Fruit fly (Drosophila melanogaster) whole organism, adult: ENCODE measurements around the gene CG6330.
A peak's percentile ranks its signal among the peaks of the same experiment; 100 is the strongest.

Source experiments
- CG11617 ChIP-seq: fragments of 200-800 bp; sonication (Bioruptor generic); optimal IDR thresholded peaks from 2 replicates; lab custom pipeline; 2017; ENCODE audit warnings: mild to moderate bottlenecking, missing biosample characterization, missing genetic modification reagents, missing genetic modification characterization
- CG12768 ChIP-seq: fragments of 200-800 bp; sonication (Bioruptor generic); optimal IDR thresholded peaks from 2 replicates; lab custom pipeline; 2017; ENCODE audit warnings: missing biosample characterization, missing genetic modification characterization, mild to moderate bottlenecking, moderate library complexity, missing genetic modification reagents
- CG14711 ChIP-seq: fragments of 200-800 bp; sonication (Bioruptor generic); optimal IDR thresholded peaks from 2 replicates; lab custom pipeline; 2018; ENCODE audit warnings: missing biosample characterization, mild to moderate bottlenecking, missing genetic modification characterization, moderate library complexity
- CG1620 ChIP-seq: fragments of 200-800 bp; sonication (Bioruptor generic); optimal IDR thresholded peaks from 2 replicates; lab custom pipeline; 2016; ENCODE audit warnings: missing biosample characterization, missing genetic modification characterization
- CG33017 ChIP-seq: fragments of 200-800 bp; sonication (Bioruptor generic); optimal IDR thresholded peaks from 2 replicates; lab custom pipeline; 2018; ENCODE audit warnings: missing biosample characterization, mild to moderate bottlenecking, missing genetic modification characterization, moderate library complexity
- CG5204 ChIP-seq: fragments of 200-800 bp; sonication (Bioruptor generic); optimal IDR thresholded peaks from 2 replicates; lab custom pipeline; 2016; ENCODE audit warnings: missing biosample characterization, missing genetic modification characterization
- CG7045 ChIP-seq: fragments of 200-800 bp; sonication (Bioruptor generic); optimal IDR thresholded peaks from 2 replicates; lab custom pipeline; 2017; ENCODE audit warnings: missing biosample characterization, mild to moderate bottlenecking, missing genetic modification characterization
- CG7101 ChIP-seq: fragments of 200-800 bp; sonication (Bioruptor generic); optimal IDR thresholded peaks from 2 replicates; lab custom pipeline; 2018; ENCODE audit warnings: missing biosample characterization, mild to moderate bottlenecking, missing genetic modification characterization, moderate library complexity
- Clk ChIP-seq: fragments of 200-800 bp; sonication (Bioruptor generic); optimal IDR thresholded peaks from 2 replicates; lab custom pipeline; 2017; ENCODE audit warnings: missing biosample characterization, missing genetic modification characterization
- Crg-1 ChIP-seq: fragments of 200-800 bp; sonication (Bioruptor generic); optimal IDR thresholded peaks from 2 replicates; lab custom pipeline; 2016; ENCODE audit warnings: missing biosample characterization, missing genetic modification characterization
- Hr96 ChIP-seq: fragments of 200-800 bp; sonication (Bioruptor generic); optimal IDR thresholded peaks from 2 replicates; lab custom pipeline; 2016; ENCODE audit warnings: missing biosample characterization, missing genetic modification characterization
- Mnt ChIP-seq: fragments of 200-800 bp; sonication (Bioruptor generic); optimal IDR thresholded peaks from 2 replicates; lab custom pipeline; 2016; ENCODE audit warnings: missing biosample characterization, mild to moderate bottlenecking, missing genetic modification characterization
- bab1 ChIP-seq: fragments of 200-800 bp; sonication (Bioruptor generic); optimal IDR thresholded peaks from 3 replicates; lab custom pipeline; 2019; ENCODE audit warnings: missing biosample characterization, mild to moderate bottlenecking, missing genetic modification characterization, moderate library complexity
- cic ChIP-seq: fragments of 200-800 bp; sonication (Bioruptor generic); optimal IDR thresholded peaks from 2 replicates; lab custom pipeline; 2017; ENCODE audit warnings: missing biosample characterization, mild to moderate bottlenecking, missing genetic modification characterization, moderate library complexity
- cnc ChIP-seq, 2 experiments: fragments of >200 bp; optimal IDR thresholded peaks; 2 replicates each; lab custom pipeline; 2017
- kay ChIP-seq: fragments of 200-800 bp; sonication (Bioruptor generic); peaks from one replicate; lab custom pipeline; 2016; ENCODE audit warnings: missing biosample characterization, missing genetic modification characterization, borderline replicate concordance
- ovo ChIP-seq: fragments of 200-800 bp; sonication (Bioruptor generic); optimal IDR thresholded peaks from 2 replicates; lab custom pipeline; 2016; ENCODE audit warnings: missing biosample characterization, missing genetic modification characterization
- pad ChIP-seq: fragments of 200-800 bp; sonication (Bioruptor generic); optimal IDR thresholded peaks from 3 replicates; lab custom pipeline; 2017; ENCODE audit warnings: missing biosample characterization, missing genetic modification characterization, mild to moderate bottlenecking, moderate library complexity, missing genetic modification reagents
- tj ChIP-seq: fragments of 200-800 bp; sonication (Bioruptor generic); optimal IDR thresholded peaks from 3 replicates; lab custom pipeline; 2017; ENCODE audit warnings: missing biosample characterization, mild to moderate bottlenecking, missing genetic modification characterization, moderate library complexity
- toe ChIP-seq: fragments of 200-800 bp; sonication (Bioruptor generic); optimal IDR thresholded peaks from 2 replicates; lab custom pipeline; 2016; ENCODE audit warnings: missing biosample characterization, missing genetic modification characterization

CG6330 gene

dm6 chr3R:26966794-26967323 lies 8.6 kb upstream of the CG6330 start, which contains the start of gene CG5521:
CG5521 (plus strand) TSS chr3R:26966930.
- TF ChIP-seq Mnt (GFP tag; lab: Kevin White, UChicago) (peak; percentile 23), ovo (GFP tag; lab: Kevin White, UChicago) (no peak), bab1 (GFP tag; lab: Kevin White, UChicago) (peak; percentile 10), Crg-1 (GFP tag; lab: Kevin White, UChicago) (no peak), tj (GFP tag; lab: Kevin White, UChicago) (peak; percentile 15), CG1620 (GFP tag; lab: Kevin White, UChicago) (no peak), CG14711 (tag; lab: Kevin White, UChicago) (no peak), CG33017 (no peak), CG12768 (GFP tag; lab: Kevin White, UChicago) (peak; percentile 6), CG5204 (no peak), CG11617 (GFP tag; lab: Kevin White, UChicago) (peak; percentile 0), Hr96 (GFP tag; lab: Kevin White, UChicago) (no peak)

dm6 chr3R:26966385-26966784 lies 8.1 kb upstream of the CG6330 start, which contains the start of gene Gr97a:
Gr97a (minus strand) TSS chr3R:26966485.
- no peak for TF ChIP-seq cnc (optimal IDR thresholded peaks at IDR 0.05; lab: Kevin White, UChicago)
- TF ChIP-seq ovo (GFP tag; lab: Kevin White, UChicago) = no peak
- TF ChIP-seq cic (GFP tag; lab: Kevin White, UChicago) = no peak
- no peak for TF ChIP-seq pad (GFP tag; lab: Kevin White, UChicago)
- no peak for TF ChIP-seq Crg-1 (GFP tag; lab: Kevin White, UChicago)
- TF ChIP-seq CG7045 (GFP tag; lab: Kevin White, UChicago) = no peak
- TF ChIP-seq CG5204 = no peak
- no peak for TF ChIP-seq CG14711 (tag; lab: Kevin White, UChicago)
- TF ChIP-seq bab1 (GFP tag; lab: Kevin White, UChicago) = no peak
- TF ChIP-seq Clk (GFP tag; lab: Kevin White, UChicago) = no peak
- no peak for TF ChIP-seq kay
- no peak for TF ChIP-seq CG1620 (GFP tag; lab: Kevin White, UChicago)
- no peak for TF ChIP-seq toe (GFP tag; lab: Kevin White, UChicago)
- no peak for TF ChIP-seq Hr96 (GFP tag; lab: Kevin White, UChicago)
- TF ChIP-seq tj (GFP tag; lab: Kevin White, UChicago) = no peak
- no peak for TF ChIP-seq CG11617 (GFP tag; lab: Kevin White, UChicago)
- TF ChIP-seq CG33017 = no peak
- no peak for TF ChIP-seq Mnt (GFP tag; lab: Kevin White, UChicago)
- TF ChIP-seq CG12768 (GFP tag; lab: Kevin White, UChicago) = no peak
- TF ChIP-seq CG7101 (tag; lab: Kevin White, UChicago) = no peak

- no peak for TF ChIP-seq Mnt (GFP tag; lab: Kevin White, UChicago)
- TF ChIP-seq bab1 (GFP tag; lab: Kevin White, UChicago) = peak; percentile 54
- peak; percentile 15 for TF ChIP-seq CG14711 (tag; lab: Kevin White, UChicago)
- TF ChIP-seq kay = no peak
- no peak for TF ChIP-seq cnc (optimal IDR thresholded peaks at IDR 0.05; lab: Kevin White, UChicago)
- TF ChIP-seq cic (GFP tag; lab: Kevin White, UChicago) = no peak
- TF ChIP-seq pad (GFP tag; lab: Kevin White, UChicago) = no peak
- peak; percentile 10 for TF ChIP-seq CG33017
- TF ChIP-seq CG7045 (GFP tag; lab: Kevin White, UChicago) = no peak
- no peak for TF ChIP-seq CG5204
- TF ChIP-seq Hr96 (GFP tag; lab: Kevin White, UChicago) = no peak
- TF ChIP-seq Crg-1 (GFP tag; lab: Kevin White, UChicago) = no peak
- TF ChIP-seq ovo (GFP tag; lab: Kevin White, UChicago) = no peak
Observed at dm6 chr3R:26964452-26965133, 6.3 kb upstream of the CG6330 start, which contains the start of gene Tsp97E. Tsp97E (minus strand) TSS chr3R:26964817.

- no peak for TF ChIP-seq Hr96 (GFP tag; lab: Kevin White, UChicago)
- no peak for TF ChIP-seq Mnt (GFP tag; lab: Kevin White, UChicago)
- no peak for TF ChIP-seq Crg-1 (GFP tag; lab: Kevin White, UChicago)
- TF ChIP-seq CG7045 (GFP tag; lab: Kevin White, UChicago) = peak; percentile 85
- TF ChIP-seq CG7101 (tag; lab: Kevin White, UChicago) = peak; percentile 45
- peak; percentile 71 for TF ChIP-seq CG33017
- TF ChIP-seq cnc (optimal IDR thresholded peaks at IDR 0.05; lab: Kevin White, UChicago) = no peak
- peak; percentile 73 for TF ChIP-seq CG14711 (tag; lab: Kevin White, UChicago)
- TF ChIP-seq toe (GFP tag; lab: Kevin White, UChicago) = peak; percentile 55
- TF ChIP-seq ovo (GFP tag; lab: Kevin White, UChicago) = no peak
- peak; percentile 8 for TF ChIP-seq CG11617 (GFP tag; lab: Kevin White, UChicago)
- no peak for TF ChIP-seq bab1 (GFP tag; lab: Kevin White, UChicago)
- TF ChIP-seq kay = no peak
- TF ChIP-seq Clk (GFP tag; lab: Kevin White, UChicago) = peak; percentile 41
- no peak for TF ChIP-seq CG5204
- no peak for TF ChIP-seq tj (GFP tag; lab: Kevin White, UChicago)
- TF ChIP-seq pad (GFP tag; lab: Kevin White, UChicago) = no peak
- TF ChIP-seq CG1620 (GFP tag; lab: Kevin White, UChicago) = no peak
- peak; percentile 80 for TF ChIP-seq CG12768 (GFP tag; lab: Kevin White, UChicago)
- TF ChIP-seq cic (GFP tag; lab: Kevin White, UChicago) = peak; percentile 28
Observed at dm6 chr3R:26963747-26964174, 5.5 kb upstream of the CG6330 start.

- TF ChIP-seq CG1620 (GFP tag; lab: Kevin White, UChicago) (no peak), Hr96 (GFP tag; lab: Kevin White, UChicago) (no peak)
Observed at dm6 chr3R:26960496-26960895, 2.2 kb upstream of the CG6330 start.
